Worm (Caenorhabditis elegans): ENCODE results near the gene picc-1.

- TF ChIP-seq ama-1 (optimal IDR thresholded peaks at IDR 0.05) (no peak), pes-1 (GFP tag; IDR thresholded peaks at IDR 0.05) (no peak), F13C5.2 (tag; optimal IDR thresholded peaks at IDR 0.05) (peak; percentile 35), hmg-4 (GFP tag; optimal IDR thresholded peaks at IDR 0.05) (no peak), flt-1 (GFP tag; IDR thresholded peaks at IDR 0.05) (0 out of 2 replicates have a peak, but pooled peaks have one; percentile 20), tra-4 (tag; optimal IDR thresholded peaks at IDR 0.05) (no peak), scrt-1 (GFP tag; IDR thresholded peaks at IDR 0.05) (no peak), aly-1 (tag; optimal IDR thresholded peaks at IDR 0.05) (no peak), hnd-1 (tag; optimal IDR thresholded peaks at IDR 0.05) (no peak), ceh-36 (tag; optimal IDR thresholded peaks at IDR 0.05) (no peak), B0310.2 (tag; optimal IDR thresholded peaks at IDR 0.05) (no peak)
Measured at ce11 chrV:6053188-6053687, 34.4 kb downstream of the picc-1 start, which contains the start of gene seip-1.

Measured in whole organism, early embryonic.